Fruit fly (Drosophila melanogaster): ENCODE data around the gene CG5854.
A peak's percentile ranks its signal among the peaks of the same experiment; 100 is the strongest.

Gene CG5854

dm6 chr3R:23921701-23922501, 11.8 kb upstream of the CG5854 start (continued):
- TF ChIP-seq mirr (GFP tag; optimal IDR thresholded peaks at IDR 0.05) (peak; percentile 76), CG18476 (GFP tag; optimal IDR thresholded peaks at IDR 0.05) (peak; percentile 15), Lhr (GFP tag; optimal IDR thresholded peaks at IDR 0.05) (no peak), CG30403 (GFP tag; optimal IDR thresholded peaks at IDR 0.05) (peak; percentile 45), NFAT (GFP tag; IDR thresholded peaks at IDR 0.05) (no peak; the same call in 1 of the 2 replicates), ssp (GFP tag; IDR thresholded peaks at IDR 0.05) (no peak), CG4282 (GFP tag; optimal IDR thresholded peaks at IDR 0.05) (no peak), sisA (GFP tag; IDR thresholded peaks at IDR 0.05) (peak; percentile 49), hkb (optimal IDR thresholded peaks at IDR 0.05) (no peak), hkb (GFP tag; IDR thresholded peaks at IDR 0.05) (peak; percentile 64), Atf6 (GFP tag; IDR thresholded peaks at IDR 0.05) (peak; percentile 14; the same call in 1 of the 2 replicates), insv (GFP tag; optimal IDR thresholded peaks at IDR 0.05) (no peak), Pdp1 (GFP tag; optimal IDR thresholded peaks at IDR 0.05) (no peak), twi (tag; optimal IDR thresholded peaks at IDR 0.05) (peak; percentile 15), CG8765 (GFP tag; IDR thresholded peaks at IDR 0.05) (no peak), cas (GFP tag; IDR thresholded peaks at IDR 0.05) (no peak), CG17568 (GFP tag; optimal IDR thresholded peaks at IDR 0.05) (peak; percentile 22), CG1832 (GFP tag; optimal IDR thresholded peaks at IDR 0.05) (peak; percentile 41), run (tag; optimal IDR thresholded peaks at IDR 0.05) (no peak), Stat92E (GFP tag; optimal IDR thresholded peaks at IDR 0.05) (no peak), jing (GFP tag; optimal IDR thresholded peaks at IDR 0.05) (peak; percentile 55), NfI (GFP tag; optimal IDR thresholded peaks at IDR 0.05) (peak; percentile 65), abd-A (tag; optimal IDR thresholded peaks at IDR 0.05) (peak; percentile 83), HHEX (GFP tag; optimal IDR thresholded peaks at IDR 0.05) (peak; percentile 32), Ssrp (tag; optimal IDR thresholded peaks at IDR 0.05) (peak; percentile 53), D (optimal IDR thresholded peaks at IDR 0.05) (no peak), D (GFP tag; optimal IDR thresholded peaks at IDR 0.05) (peak; percentile 20), CG11247 (GFP tag; IDR thresholded peaks at IDR 0.05) (peak; percentile 40; the same call in 1 of the 2 replicates), Dip3 (GFP tag; optimal IDR thresholded peaks at IDR 0.05) (peak; percentile 3), wek (GFP tag; optimal IDR thresholded peaks at IDR 0.05) (no peak), CrebB (tag; optimal IDR thresholded peaks at IDR 0.05) (peak; percentile 33), ftz-f1 (GFP tag; optimal IDR thresholded peaks at IDR 0.05) (peak; percentile 90), tio (GFP tag; optimal IDR thresholded peaks at IDR 0.05) (no peak), CG9215 (GFP tag; IDR thresholded peaks at IDR 0.05) (peak; percentile 17; the same call in 1 of the 2 replicates), CG14014 (GFP tag; IDR thresholded peaks at IDR 0.05) (peak; percentile 20; the same call in 1 of the 2 replicates), bsh (GFP tag; optimal IDR thresholded peaks at IDR 0.05) (peak in 1 of 2 experiments; percentile 47), CG4854 (GFP tag; optimal IDR thresholded peaks at IDR 0.05) (no peak), slbo (GFP tag; IDR thresholded peaks at IDR 0.05) (peak; percentile 40), CG1602 (GFP tag; optimal IDR thresholded peaks at IDR 0.05) (no peak), CG10979 (tag; optimal IDR thresholded peaks at IDR 0.05) (peak; percentile 27), CG11695 (GFP tag; IDR thresholded peaks at IDR 0.05) (peak; percentile 54; the same call in 2 of the 3 replicates), Fer3 (tag; optimal IDR thresholded peaks at IDR 0.05) (peak; percentile 44), B-H1 (GFP tag; IDR thresholded peaks at IDR 0.05) (0 out of 3 replicates have a peak, but pooled peaks have one; percentile 37), lmd (GFP tag; IDR thresholded peaks at IDR 0.05) (peak; percentile 52; the same call in 1 of the 2 replicates), Xbp1 (GFP tag; optimal IDR thresholded peaks at IDR 0.05) (peak; percentile 63), sob (GFP tag; IDR thresholded peaks at IDR 0.05) (peak; percentile 30; the same call in 1 of the 2 replicates), Camta (GFP tag; optimal IDR thresholded peaks at IDR 0.05) (no peak), chif (GFP tag; optimal IDR thresholded peaks at IDR 0.05) (no peak), nau (GFP tag; optimal IDR thresholded peaks at IDR 0.05) (peak; percentile 90)
